Fruit fly (Drosophila melanogaster) Kc167 (cell line): ENCODE data around the gene sip3.

Experiments used
- Myc ChIP-seq: fragments of >200 bp; optimal IDR thresholded peaks from 2 replicates; lab custom pipeline; 2017; ENCODE audit warnings: missing external identifiers
- h ChIP-seq: fragments of >200 bp; optimal IDR thresholded peaks from 3 replicates; lab custom pipeline; 2018; ENCODE audit warnings: missing external identifiers
- psq ChIP-seq: fragments of >200 bp; optimal IDR thresholded peaks from 2 replicates; lab custom pipeline; 2017; ENCODE audit warnings: missing external identifiers
- ttk ChIP-seq: sonication (Bioruptor generic); optimal IDR thresholded peaks from 2 replicates; lab custom pipeline; 2017; ENCODE audit warnings: missing external identifiers

DNA sequence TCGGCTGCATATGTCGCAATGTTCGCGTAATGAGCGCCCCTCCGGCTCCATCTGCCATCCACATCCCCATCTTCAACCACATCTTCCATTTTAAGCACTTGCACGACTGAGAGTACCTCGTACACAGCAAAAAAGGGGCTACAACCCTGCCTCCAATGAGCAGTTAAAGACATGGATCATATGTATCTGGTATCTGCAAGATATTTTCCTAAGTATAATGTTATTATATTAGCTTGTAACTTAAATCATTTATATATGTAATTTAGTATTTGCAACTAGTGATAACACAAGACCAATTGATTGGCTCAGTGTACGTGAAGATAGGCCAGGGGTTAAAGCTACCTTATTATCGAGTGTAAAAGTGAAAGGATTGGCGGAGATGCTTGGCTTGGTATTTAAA is 9.3 kb upstream of the sip3 start:
- TF ChIP-seq ttk (lab: Kevin White, UChicago) = no peak
- no peak for TF ChIP-seq Myc (lab: Kevin White, UChicago)
- no peak for TF ChIP-seq h (lab: Kevin White, UChicago)
- TF ChIP-seq psq = no peak
